Worm (Caenorhabditis elegans) whole organism, young adult: Measurements from ENCODE around the gene F26G1.2.

Experiments
- B0019.2 ChIP-seq: fragments of 200-800 bp; sonication (Bioruptor generic); conservative IDR thresholded peaks from 2 replicates; pipeline ENCODE4 v1.3.6; 2022; ENCODE audit warnings: missing genetic modification reagents, missing genetic modification characterization, missing compliant biosample characterization
- C06A6.2 ChIP-seq: fragments of 200-800 bp; sonication (Bioruptor generic); conservative IDR thresholded peaks from 2 replicates; pipeline ENCODE4 v1.3.6; 2022; ENCODE audit warnings: missing genetic modification characterization, missing compliant biosample characterization
- F37B4.10 ChIP-seq: fragments of 200-800 bp; sonication (Bioruptor generic); IDR thresholded peaks from 2 replicates; pipeline ENCODE4 v1.3.6; 2022; ENCODE audit warnings: missing genetic modification characterization, missing compliant biosample characterization
- F39B2.1 ChIP-seq: fragments of 200-800 bp; sonication (Bioruptor generic); IDR thresholded peaks from 2 replicates; pipeline ENCODE4 v1.3.6; 2022; ENCODE audit warnings: missing genetic modification reagents, missing genetic modification characterization, missing compliant biosample characterization
- F57A8.1 ChIP-seq: fragments of 200-800 bp; sonication (Bioruptor generic); optimal IDR thresholded peaks from 2 replicates; lab custom pipeline; 2018; ENCODE audit warnings: mild to moderate bottlenecking, missing genetic modification characterization, moderate library complexity, missing compliant biosample characterization
- F57C9.4 ChIP-seq: sonication (generic microtip); optimal IDR thresholded peaks from 2 replicates; lab custom pipeline; 2017; ENCODE audit warnings: mild to moderate bottlenecking, missing genetic modification characterization, missing compliant biosample characterization
- K11D2.4 ChIP-seq: fragments of 200-800 bp; sonication (Bioruptor generic); IDR thresholded peaks from 2 replicates; pipeline ENCODE4 v1.3.6; 2022; ENCODE audit warnings: missing genetic modification reagents, missing genetic modification characterization, missing compliant biosample characterization
- Y53F4B.3 ChIP-seq: fragments of 200-800 bp; sonication (Bioruptor generic); IDR thresholded peaks from 2 replicates; pipeline ENCODE4 v1.3.6; 2022; ENCODE audit warnings: missing genetic modification reagents, missing genetic modification characterization, missing compliant biosample characterization
- Y53G8AR.9 ChIP-seq: fragments of 200-800 bp; sonication (Bioruptor generic); conservative IDR thresholded peaks from 2 replicates; pipeline ENCODE4 v1.3.6; 2022; ENCODE audit warnings: missing genetic modification reagents, missing genetic modification characterization, missing compliant biosample characterization
- ZK185.1 ChIP-seq: sonication (generic microtip); optimal IDR thresholded peaks from 2 replicates; lab custom pipeline; 2016; ENCODE audit warnings: mild to moderate bottlenecking, missing genetic modification characterization, missing compliant biosample characterization; ENCODE audit not compliant: poor library complexity, severe bottlenecking
- aptf-3 ChIP-seq: fragments of 200-800 bp; sonication (Bioruptor generic); IDR thresholded peaks from 2 replicates; pipeline ENCODE4 v1.3.6; 2022; ENCODE audit warnings: missing genetic modification characterization, missing compliant biosample characterization
- atf-7 ChIP-seq: sonication (generic microtip); optimal IDR thresholded peaks from 2 replicates; lab custom pipeline; 2017; ENCODE audit warnings: mild to moderate bottlenecking, missing genetic modification characterization, missing compliant biosample characterization
- attf-3 ChIP-seq: fragments of 200-800 bp; sonication (Bioruptor generic); conservative IDR thresholded peaks from 2 replicates; pipeline ENCODE4 v1.3.6; 2022; ENCODE audit warnings: missing genetic modification reagents, missing genetic modification characterization, missing compliant biosample characterization
- attf-6 ChIP-seq: fragments of 200-800 bp; sonication (Bioruptor generic); IDR thresholded peaks from 2 replicates; pipeline ENCODE4 v1.3.6; 2022; ENCODE audit warnings: missing genetic modification reagents, missing genetic modification characterization, missing compliant biosample characterization
- bed-2 ChIP-seq: fragments of 200-800 bp; sonication (Bioruptor generic); IDR thresholded peaks from 2 replicates; pipeline ENCODE4 v1.3.6; 2022; ENCODE audit warnings: missing genetic modification reagents, missing genetic modification characterization, missing compliant biosample characterization
- ccch-3 ChIP-seq: fragments of 200-800 bp; sonication (Bioruptor generic); optimal IDR thresholded peaks from 2 replicates; lab custom pipeline; 2018; ENCODE audit warnings: mild to moderate bottlenecking, missing genetic modification characterization, missing compliant biosample characterization
- cebp-1 ChIP-seq, 2 experiments: fragments of 200-800 bp in 1 of 2; sonication (Bioruptor generic) in 1 of 2; sonication (generic microtip) in 1 of 2; IDR thresholded peaks in 1 of 2; optimal IDR thresholded peaks in 1 of 2; 2 replicates each; pipeline versions ENCODE4 v1.3.6 to Lab custom; 2017 to 2022; ENCODE audit warnings: missing compliant biosample characterization in 2 of 2, missing genetic modification characterization in 2 of 2, mild to moderate bottlenecking in 1 of 2, missing genetic modification reagents in 1 of 2, moderate library complexity in 1 of 2
- cebp-2 ChIP-seq: fragments of 200-800 bp; sonication (Bioruptor generic); IDR thresholded peaks from 2 replicates; pipeline ENCODE4 v1.3.6; 2022; ENCODE audit warnings: missing genetic modification characterization, missing compliant biosample characterization
- ceh-100 ChIP-seq: fragments of 200-800 bp; sonication (Bioruptor generic); IDR thresholded peaks from 2 replicates; pipeline ENCODE4 v1.3.6; 2022; ENCODE audit warnings: missing genetic modification reagents, missing genetic modification characterization, missing compliant biosample characterization
- ceh-58 ChIP-seq: fragments of 200-800 bp; sonication (Bioruptor generic); IDR thresholded peaks from 2 replicates; pipeline ENCODE4 v1.3.6; 2022; ENCODE audit warnings: missing genetic modification characterization, missing compliant biosample characterization
- ceh-79 ChIP-seq: sonication (generic microtip); optimal IDR thresholded peaks from 2 replicates; lab custom pipeline; 2017; ENCODE audit warnings: mild to moderate bottlenecking, missing genetic modification characterization, missing compliant biosample characterization
- ets-4 ChIP-seq: fragments of 200-800 bp; sonication (Bioruptor generic); optimal IDR thresholded peaks from 2 replicates; lab custom pipeline; 2018; ENCODE audit warnings: mild to moderate bottlenecking, missing genetic modification characterization, missing compliant biosample characterization
- fkh-3 ChIP-seq: sonication (generic microtip); optimal IDR thresholded peaks from 2 replicates; lab custom pipeline; 2016; ENCODE audit warnings: mild to moderate bottlenecking, missing genetic modification characterization, missing compliant biosample characterization
- gei-17 ChIP-seq: fragments of 200-800 bp; sonication (Bioruptor generic); optimal IDR thresholded peaks from 2 replicates; lab custom pipeline; 2018; ENCODE audit warnings: mild to moderate bottlenecking, missing genetic modification characterization, missing compliant biosample characterization
- hlh-12 ChIP-seq: sonication (generic microtip); optimal IDR thresholded peaks from 2 replicates; lab custom pipeline; 2016; ENCODE audit warnings: missing genetic modification characterization, missing compliant biosample characterization
- hmg-20 ChIP-seq: fragments of 200-800 bp; sonication (Bioruptor generic); IDR thresholded peaks from 2 replicates; pipeline ENCODE4 v1.3.6; 2022; ENCODE audit warnings: missing genetic modification reagents, missing genetic modification characterization, missing compliant biosample characterization
- hrde-1 ChIP-seq: sonication (generic microtip); optimal IDR thresholded peaks from 2 replicates; lab custom pipeline; 2016; ENCODE audit warnings: missing genetic modification characterization, mild to moderate bottlenecking, missing compliant biosample characterization, moderate library complexity, missing genotype, missing genetic modification reagents, borderline replicate concordance
- lir-1 ChIP-seq: fragments of 200-800 bp; sonication (Bioruptor generic); conservative IDR thresholded peaks from 2 replicates; pipeline ENCODE4 v1.3.6; 2022; ENCODE audit warnings: missing genetic modification reagents, missing genetic modification characterization, missing compliant biosample characterization
- lsy-27 ChIP-seq: sonication (generic microtip); optimal IDR thresholded peaks from 2 replicates; lab custom pipeline; 2017; ENCODE audit warnings: missing genetic modification characterization, mild to moderate bottlenecking, missing compliant biosample characterization, antibody characterized with exemption, missing genotype, borderline replicate concordance; ENCODE audit not compliant: insufficient read depth
- madf-10 ChIP-seq: sonication (generic microtip); optimal IDR thresholded peaks from 2 replicates; lab custom pipeline; 2016; ENCODE audit warnings: mild to moderate bottlenecking, missing genetic modification characterization, missing compliant biosample characterization
- madf-8 ChIP-seq: fragments of 200-800 bp; sonication (Bioruptor generic); conservative IDR thresholded peaks from 2 replicates; pipeline ENCODE4 v1.3.6; 2022; ENCODE audit warnings: missing genetic modification reagents, missing genetic modification characterization, missing compliant biosample characterization
- mcd-1 ChIP-seq: fragments of 200-800 bp; sonication (Bioruptor generic); IDR thresholded peaks from 2 replicates; pipeline ENCODE4 v1.3.6; 2022; ENCODE audit warnings: missing genetic modification reagents, missing genetic modification characterization, missing compliant biosample characterization
- mel-28 ChIP-seq: sonication (generic microtip); optimal IDR thresholded peaks from 2 replicates; lab custom pipeline; 2016; ENCODE audit warnings: borderline replicate concordance, mild to moderate bottlenecking, missing genetic modification characterization, missing compliant biosample characterization
- mxl-1 ChIP-seq: sonication (generic microtip); optimal IDR thresholded peaks from 2 replicates; lab custom pipeline; 2016; ENCODE audit warnings: missing genetic modification characterization, missing compliant biosample characterization
- nhr-120 ChIP-seq: fragments of 200-800 bp; sonication (Bioruptor generic); IDR thresholded peaks from 2 replicates; pipeline ENCODE4 v1.3.6; 2022; ENCODE audit warnings: missing genetic modification characterization, missing compliant biosample characterization
- nhr-179 ChIP-seq: sonication (generic microtip); optimal IDR thresholded peaks from 2 replicates; lab custom pipeline; 2016; ENCODE audit warnings: mild to moderate bottlenecking, missing genetic modification characterization, missing compliant biosample characterization
- rcor-1 ChIP-seq: fragments of 200-800 bp; sonication (Bioruptor generic); IDR thresholded peaks from 2 replicates; pipeline ENCODE4 v1.3.6; 2022; ENCODE audit warnings: missing genetic modification reagents, missing genetic modification characterization, missing compliant biosample characterization
- rec-8 ChIP-seq, 2 experiments: sonication (generic microtip); optimal IDR thresholded peaks; 2 replicates each; lab custom pipeline; 2016; ENCODE audit warnings: mild to moderate bottlenecking in 2 of 2, missing genetic modification characterization in 2 of 2, missing genetic modification reagents in 2 of 2, missing genotype in 2 of 2, missing biosample characterization in 1 of 2, missing compliant biosample characterization in 1 of 2, moderate library complexity in 1 of 2
- sdz-38 ChIP-seq: sonication (generic microtip); optimal IDR thresholded peaks from 2 replicates; lab custom pipeline; 2016; ENCODE audit warnings: missing genotype, missing genetic modification characterization, missing compliant biosample characterization
- snpc-1.3 ChIP-seq: sonication (generic microtip); optimal IDR thresholded peaks from 2 replicates; lab custom pipeline; 2017; ENCODE audit warnings: missing genetic modification characterization, mild to moderate bottlenecking, missing compliant biosample characterization, antibody characterized with exemption, moderate library complexity, missing genotype, missing genetic modification reagents; ENCODE audit not compliant: insufficient read depth
- snpc-3.4 ChIP-seq: sonication (generic microtip); optimal IDR thresholded peaks from 2 replicates; lab custom pipeline; 2017; ENCODE audit warnings: missing genetic modification characterization, mild to moderate bottlenecking, missing compliant biosample characterization, antibody characterized with exemption, moderate library complexity, missing genotype, missing genetic modification reagents
- sptf-2 ChIP-seq: fragments of 200-800 bp; sonication (Bioruptor generic); optimal IDR thresholded peaks from 2 replicates; lab custom pipeline; 2018; ENCODE audit warnings: mild to moderate bottlenecking, missing genetic modification characterization, missing compliant biosample characterization
- tbp1 ChIP-seq: fragments of 200-800 bp; sonication (Bioruptor generic); optimal IDR thresholded peaks from 2 replicates; lab custom pipeline; 2018; ENCODE audit warnings: mild to moderate bottlenecking, missing genetic modification characterization, missing compliant biosample characterization
- xnd-1 ChIP-seq: sonication (generic microtip); optimal IDR thresholded peaks from 2 replicates; lab custom pipeline; 2016; ENCODE audit warnings: missing genotype, missing genetic modification reagents, missing genetic modification characterization, missing compliant biosample characterization
- ztf-28 ChIP-seq: fragments of 200-800 bp; sonication (Bioruptor generic); IDR thresholded peaks from 2 replicates; pipeline ENCODE4 v1.3.6; 2022; ENCODE audit warnings: missing genetic modification reagents, missing genetic modification characterization, missing compliant biosample characterization
- ztf-6 ChIP-seq: fragments of 200-800 bp; sonication (Bioruptor generic); IDR thresholded peaks from 2 replicates; pipeline ENCODE4 v1.3.6; 2022; ENCODE audit warnings: missing genetic modification reagents, missing genetic modification characterization, missing compliant biosample characterization

The F26G1.2 gene

DNA sequence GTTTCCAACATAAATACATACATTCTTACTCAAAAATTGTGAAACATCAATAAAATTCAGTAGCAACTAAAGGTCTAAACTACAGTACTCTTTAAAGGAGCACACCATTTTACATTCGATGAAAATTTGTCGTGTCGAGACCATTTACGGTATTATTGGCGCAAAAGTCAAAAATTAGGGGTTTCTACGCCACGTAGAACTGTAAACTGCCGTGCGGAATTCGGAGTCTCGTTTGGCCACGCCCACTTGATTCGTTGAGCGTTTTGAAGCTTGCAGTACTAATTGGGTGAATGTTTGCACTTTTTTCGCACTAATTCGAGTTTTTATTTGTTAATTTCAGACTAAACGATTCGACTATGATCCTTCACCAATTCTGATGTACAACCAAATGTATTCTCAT, 27.8 kb downstream of the F26G1.2 start:
- TF ChIP-seq mcd-1 (GFP tag; lab: Robert Waterston, UW) (no peak), attf-3 (peak; percentile 85)

DNA sequence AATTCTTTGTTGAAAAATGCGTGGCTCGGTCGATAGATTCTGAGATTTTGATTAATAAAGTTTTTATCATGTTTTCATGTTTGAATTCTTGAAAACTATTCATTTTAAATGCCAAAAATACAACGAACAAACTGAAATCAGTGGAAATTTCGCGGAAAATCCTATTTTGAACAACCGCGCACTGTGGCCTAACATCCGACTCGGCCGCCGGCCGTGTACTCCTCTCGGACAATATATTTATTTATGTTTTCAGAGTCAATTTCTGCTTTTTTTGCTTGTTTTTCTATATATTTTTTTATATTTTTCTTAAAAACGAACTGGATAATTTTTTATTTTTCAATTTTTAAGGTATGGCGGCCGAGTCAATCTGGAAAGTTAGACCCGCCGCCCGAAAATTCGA, 28.4 kb downstream of the F26G1.2 start, which contains the start of gene F26G1.1:
TSS of gene F26G1.1 (plus strand) at position 347 of the 400 bp plus-strand sequence.
- no peak for TF ChIP-seq nhr-179 (tag; lab: Kevin White, UChicago)
- TF ChIP-seq bed-2 (GFP tag; lab: Robert Waterston, UW), result peak; percentile 60; the same call in 1 of the 2 replicates
- TF ChIP-seq mxl-1 (tag; lab: Kevin White, UChicago), result no peak
- no peak for TF ChIP-seq ccch-3 (GFP tag; lab: Kevin White, UChicago)
- no peak for TF ChIP-seq atf-7
- no peak for TF ChIP-seq gei-17 (GFP tag; lab: Kevin White, UChicago)
- no peak for TF ChIP-seq attf-6 (GFP tag; lab: Robert Waterston, UW)
- TF ChIP-seq ceh-58, result no peak
- TF ChIP-seq ceh-100 (GFP tag; lab: Robert Waterston, UW), result no peak
- no peak for TF ChIP-seq F39B2.1 (GFP tag; lab: Robert Waterston, UW)
- TF ChIP-seq Y53G8AR.9, result no peak
- no peak for TF ChIP-seq hlh-12
- peak; percentile 49 to 82 for TF ChIP-seq rec-8 (tag; optimal IDR thresholded peaks at IDR 0.05; lab: Kevin White, UChicago)
- TF ChIP-seq snpc-3.4, result no peak
- TF ChIP-seq K11D2.4 (GFP tag; lab: Robert Waterston, UW), result peak; percentile 62
- TF ChIP-seq tbp1, result no peak
- no peak for TF ChIP-seq F57C9.4
- TF ChIP-seq C06A6.2 (GFP tag; lab: Robert Waterston, UW), result no peak
- TF ChIP-seq B0019.2, result no peak
- TF ChIP-seq cebp-1 (GFP tag; IDR thresholded peaks at IDR 0.05; lab: Robert Waterston, UW), result no peak
- TF ChIP-seq cebp-1 (tag; optimal IDR thresholded peaks at IDR 0.05; lab: Kevin White, UChicago), result no peak
- no peak for TF ChIP-seq Y53F4B.3 (GFP tag; lab: Robert Waterston, UW)
- peak; percentile 52 for TF ChIP-seq hrde-1 (tag; lab: Kevin White, UChicago)
- TF ChIP-seq F37B4.10 (GFP tag; lab: Robert Waterston, UW), result no peak
- TF ChIP-seq cebp-2 (GFP tag; lab: Robert Waterston, UW), result no peak
- no peak for TF ChIP-seq aptf-3 (GFP tag; lab: Robert Waterston, UW)
- no peak for TF ChIP-seq ets-4 (GFP tag; lab: Kevin White, UChicago)
- TF ChIP-seq sdz-38 (tag; lab: Kevin White, UChicago), result no peak
- TF ChIP-seq ceh-79 (tag; lab: Kevin White, UChicago), result no peak
- TF ChIP-seq madf-10 (tag; lab: Kevin White, UChicago), result peak; percentile 24
- peak; percentile 57; the same call in 1 of the 2 replicates for TF ChIP-seq lir-1
- TF ChIP-seq F57A8.1, result no peak
- TF ChIP-seq fkh-3, result no peak
- peak; percentile 59; the same call in 1 of the 2 replicates for TF ChIP-seq ztf-28 (GFP tag; lab: Robert Waterston, UW)
- TF ChIP-seq lsy-27, result no peak
- TF ChIP-seq ztf-6 (GFP tag; lab: Robert Waterston, UW), result no peak
- no peak for TF ChIP-seq mel-28 (tag; lab: Kevin White, UChicago)
- 0 out of 2 replicates have a peak, but pooled peaks have one; percentile 28 for TF ChIP-seq rcor-1 (GFP tag; lab: Robert Waterston, UW)
- TF ChIP-seq madf-8 (GFP tag; lab: Robert Waterston, UW), result no peak
- no peak for TF ChIP-seq sptf-2 (GFP tag; lab: Kevin White, UChicago)
- peak; percentile 84 for TF ChIP-seq ZK185.1
- TF ChIP-seq snpc-1.3 (tag; lab: Kevin White, UChicago), result no peak
- no peak for TF ChIP-seq nhr-120
- 0 out of 2 replicates have a peak, but pooled peaks have one; percentile 37 for TF ChIP-seq hmg-20
- TF ChIP-seq xnd-1 (tag; lab: Kevin White, UChicago), result peak; percentile 22
